Fruit fly (Drosophila melanogaster): ENCODE data around the gene CG4577.

dm6 chr2L:1128932-1129887 lies 5.3 kb upstream of the CG4577 start, which contains the start of the genes Pino and TBC1D23:
- no peak for TF ChIP-seq h (optimal IDR thresholded peaks at IDR 0.05)
- no peak for TF ChIP-seq Myc (optimal IDR thresholded peaks at IDR 0.05)
- TF ChIP-seq psq (optimal IDR thresholded peaks at IDR 0.05), result no peak
- TF ChIP-seq Sin3A (optimal IDR thresholded peaks at IDR 0.05), result no peak
